Worm (Caenorhabditis elegans): Measurements from ENCODE around the gene srx-86.

srx-86 gene

ce11 chrV:11517789-11518188 is 45.0 kb upstream of the srx-86 start, which contains the start of gene C55A6.4:
TSS of gene C55A6.4 (minus strand) at chrV:11517889.
- TF ChIP-seq ceh-8 (GFP tag; optimal IDR thresholded peaks at IDR 0.05) (no peak), C04F5.9 (tag; optimal IDR thresholded peaks at IDR 0.05) (no peak), lin-13 (GFP tag; optimal IDR thresholded peaks at IDR 0.05) (no peak), fos-1 (tag; optimal IDR thresholded peaks at IDR 0.05) (no peak), pqm-1 (tag; optimal IDR thresholded peaks at IDR 0.05) (no peak), lir-3 (tag; optimal IDR thresholded peaks at IDR 0.05; ENCODE audit: poor library complexity) (no peak), nhr-237 (tag; optimal IDR thresholded peaks at IDR 0.05) (no peak), elt-3 (tag; optimal IDR thresholded peaks at IDR 0.05) (no peak), mdl-1 (tag; optimal IDR thresholded peaks at IDR 0.05) (no peak), sptf-1 (tag; optimal IDR thresholded peaks at IDR 0.05) (no peak), egl-13 (tag; optimal IDR thresholded peaks at IDR 0.05) (no peak), grh-1 (GFP tag; IDR thresholded peaks at IDR 0.05) (no peak), nhr-19 (GFP tag; conservative IDR thresholded peaks at IDR 0.05) (no peak), nhr-84 (tag; optimal IDR thresholded peaks at IDR 0.05) (no peak)

ce11 chrV:11520215-11520614 is 42.5 kb upstream of the srx-86 start, which contains the start of the genes C55A6.11 and C55A6.7:
TSS of gene C55A6.11 (plus strand) at chrV:11520515.
TSS of gene C55A6.7 (minus strand) at chrV:11520530.
- TF ChIP-seq nhr-20 (tag; optimal IDR thresholded peaks at IDR 0.05) (no peak), ets-5 (GFP tag; IDR thresholded peaks at IDR 0.05) (no peak), nhr-84 (tag; optimal IDR thresholded peaks at IDR 0.05) (no peak), fkh-10 (GFP tag; optimal IDR thresholded peaks at IDR 0.05) (no peak), lin-15B (tag; optimal IDR thresholded peaks at IDR 0.05) (no peak)

DNA sequence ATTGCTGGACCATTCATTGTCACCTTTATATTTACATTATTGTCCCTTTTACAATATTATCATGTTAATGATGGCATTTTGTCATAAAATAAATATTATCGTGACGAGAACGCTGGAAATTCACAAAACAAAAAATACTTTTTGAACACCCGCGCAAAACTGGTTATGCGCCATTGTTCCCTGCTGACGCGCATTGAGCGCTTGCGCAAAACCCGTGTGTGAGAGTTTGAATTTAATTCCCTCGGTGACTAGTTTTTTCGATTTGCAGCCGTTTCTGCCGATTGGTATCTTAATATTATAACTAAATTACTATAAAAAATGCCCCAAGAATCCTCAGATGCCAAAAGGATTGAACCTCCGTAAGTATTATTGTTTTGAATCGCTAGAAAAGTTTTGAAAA is 41.3 kb upstream of the srx-86 start, which contains the start of gene pafo-1:
pafo-1 (plus strand) TSS at position 256 of the 400 bp plus-strand sequence.
- peak; percentile 98 to 99 for TF ChIP-seq efl-1 (optimal IDR thresholded peaks at IDR 0.05)
- TF ChIP-seq efl-1 (GFP tag; optimal IDR thresholded peaks at IDR 0.05 in 1 of 2): peak; percentile 99 to 100
- TF ChIP-seq lin-39 (tag; optimal IDR thresholded peaks at IDR 0.05): peak; percentile 91
- TF ChIP-seq nhr-85 (tag): peak; percentile 97
- TF ChIP-seq mdl-1 (tag; optimal IDR thresholded peaks at IDR 0.05): peak in 1 of 2 experiments; percentile 78
- TF ChIP-seq nhr-19 (GFP tag; conservative IDR thresholded peaks at IDR 0.05): peak; percentile 92
- TF ChIP-seq ceh-63 (GFP tag; optimal IDR thresholded peaks at IDR 0.05): no peak
- TF ChIP-seq tbx-2 (tag; optimal IDR thresholded peaks at IDR 0.05): peak; percentile 92
- TF ChIP-seq hlh-17 (GFP tag; optimal IDR thresholded peaks at IDR 0.05; ENCODE audit: borderline replicate concordance): no peak
- peak in 1 of 2 experiments; percentile 79 for TF ChIP-seq ztf-11 (tag; optimal IDR thresholded peaks at IDR 0.05)
- TF ChIP-seq irx-1 (tag; optimal IDR thresholded peaks at IDR 0.05): peak; percentile 85
- TF ChIP-seq lin-14 (GFP tag; optimal IDR thresholded peaks at IDR 0.05): peak; percentile 84
- no peak for TF ChIP-seq tlp-1 (tag; optimal IDR thresholded peaks at IDR 0.05)
- TF ChIP-seq nhr-77 (tag; optimal IDR thresholded peaks at IDR 0.05): peak; percentile 60
- TF ChIP-seq nhr-47 (tag; optimal IDR thresholded peaks at IDR 0.05): peak; percentile 95
- no peak for TF ChIP-seq unc-30 (tag; optimal IDR thresholded peaks at IDR 0.05)
- TF ChIP-seq nhr-20 (tag; optimal IDR thresholded peaks at IDR 0.05): peak; percentile 92
- TF ChIP-seq hlh-4 (tag; optimal IDR thresholded peaks at IDR 0.05): no peak
- TF ChIP-seq ztf-4 (tag; optimal IDR thresholded peaks at IDR 0.05): peak; percentile 49
- TF ChIP-seq nhr-90 (tag; optimal IDR thresholded peaks at IDR 0.05; ENCODE audit: poor library complexity): peak; percentile 93
- TF ChIP-seq mab-9 (GFP tag; IDR thresholded peaks at IDR 0.05): peak; percentile 67
- no peak for TF ChIP-seq unc-62 (GFP tag; optimal IDR thresholded peaks at IDR 0.05)
- no peak for TF ChIP-seq ces-1 (GFP tag; optimal IDR thresholded peaks at IDR 0.05)
- TF ChIP-seq ceh-88 (GFP tag; IDR thresholded peaks at IDR 0.05): peak; percentile 20; the same call in 1 of the 2 replicates
- TF ChIP-seq sup-37 (GFP tag; optimal IDR thresholded peaks at IDR 0.05): peak; percentile 79
- peak in 2 of 6 experiments; percentile 79 to 80 for TF ChIP-seq elt-3 (tag; optimal IDR thresholded peaks at IDR 0.05)
- TF ChIP-seq pqm-1 (tag; optimal IDR thresholded peaks at IDR 0.05): no peak
- TF ChIP-seq ceh-90 (tag; optimal IDR thresholded peaks at IDR 0.05): peak; percentile 36
- TF ChIP-seq unc-130 (tag; optimal IDR thresholded peaks at IDR 0.05): peak; percentile 91
- peak; percentile 62 for TF ChIP-seq pax-3 (tag; optimal IDR thresholded peaks at IDR 0.05)
- TF ChIP-seq ama-1 (optimal IDR thresholded peaks at IDR 0.05): peak; percentile 13
- TF ChIP-seq mef-2 (tag; optimal IDR thresholded peaks at IDR 0.05): peak; percentile 65
- TF ChIP-seq vab-15 (tag; optimal IDR thresholded peaks at IDR 0.05): no peak
- peak; percentile 87 for TF ChIP-seq aly-2 (tag; optimal IDR thresholded peaks at IDR 0.05)
- TF ChIP-seq skn-1 (tag; optimal IDR thresholded peaks at IDR 0.05): peak; percentile 92
- TF ChIP-seq nhr-76 (tag; optimal IDR thresholded peaks at IDR 0.05): peak; percentile 43
- peak; percentile 95 for TF ChIP-seq nhr-71 (tag; optimal IDR thresholded peaks at IDR 0.05)

Data from whole organism, L1 larva.